Fruit fly (Drosophila melanogaster) whole organism, embryonic: ENCODE measurements around the gene Him.
A peak's percentile ranks its signal among the peaks of the same experiment; 100 is the strongest.

Experiments used
- Bgb ChIP-seq: fragments of 200-800 bp; sonication (Bioruptor generic); IDR thresholded peaks from 2 replicates; pipeline ENCODE4 v1.3.6; 2022; ENCODE audit warnings: missing biosample characterization, missing genetic modification characterization; ENCODE audit not compliant: partially characterized antibody
- CG10267 ChIP-seq: fragments of 200-800 bp; sonication (Bioruptor generic); optimal IDR thresholded peaks from 2 replicates; lab custom pipeline; 2018; ENCODE audit warnings: missing biosample characterization, mild to moderate bottlenecking, missing genetic modification characterization, moderate library complexity
- CG10979 ChIP-seq: fragments of 200-800 bp; sonication (Bioruptor generic); optimal IDR thresholded peaks from 2 replicates; lab custom pipeline; 2018; ENCODE audit warnings: missing biosample characterization, mild to moderate bottlenecking, missing genetic modification characterization, moderate library complexity
- CG12391 ChIP-seq: fragments of 200-800 bp; sonication (Bioruptor generic); optimal IDR thresholded peaks from 3 replicates; lab custom pipeline; 2018; ENCODE audit warnings: missing biosample characterization, mild to moderate bottlenecking, missing genetic modification characterization, moderate library complexity
- CG14050 ChIP-seq: fragments of 200-800 bp; sonication (Bioruptor generic); IDR thresholded peaks from 3 replicates; pipeline ENCODE4 v1.3.6; 2022; ENCODE audit warnings: missing biosample characterization, missing genetic modification characterization
- CG14860 ChIP-seq: fragments of 200-800 bp; sonication (Bioruptor generic); IDR thresholded peaks from 3 replicates; pipeline ENCODE4 v1.3.6; 2022; ENCODE audit warnings: missing biosample characterization, missing genetic modification characterization; ENCODE audit not compliant: partially characterized antibody
- CG15601 ChIP-seq: fragments of 200-800 bp; sonication (Bioruptor generic); optimal IDR thresholded peaks from 3 replicates; lab custom pipeline; 2019; ENCODE audit warnings: missing biosample characterization, mild to moderate bottlenecking, missing genetic modification characterization, moderate library complexity
- CG1647 ChIP-seq: fragments of 200-800 bp; sonication (Bioruptor generic); optimal IDR thresholded peaks from 3 replicates; lab custom pipeline; 2016; ENCODE audit warnings: missing biosample characterization, missing genetic modification characterization
- CG16815 ChIP-seq: fragments of 200-800 bp; sonication (Bioruptor generic); optimal IDR thresholded peaks from 3 replicates; lab custom pipeline; 2017; ENCODE audit warnings: missing biosample characterization, mild to moderate bottlenecking, missing genetic modification characterization
- CG17361 ChIP-seq: fragments of 200-800 bp; sonication (Bioruptor generic); IDR thresholded peaks from 3 replicates; pipeline ENCODE4 v1.3.6; 2022; ENCODE audit warnings: missing biosample characterization, missing genetic modification characterization
- CG18262 ChIP-seq: fragments of 200-800 bp; optimal IDR thresholded peaks from 3 replicates; lab custom pipeline; 2019; ENCODE audit warnings: missing biosample characterization, mild to moderate bottlenecking, missing genetic modification characterization, moderate library complexity
- CG31441 ChIP-seq: fragments of 200-800 bp; sonication (Bioruptor generic); IDR thresholded peaks from 2 replicates; pipeline ENCODE4 v1.3.6; 2022; ENCODE audit warnings: missing biosample characterization, missing genetic modification characterization
- CG3407 ChIP-seq: fragments of 200-800 bp; sonication (Bioruptor generic); optimal IDR thresholded peaks from 2 replicates; lab custom pipeline; 2018; ENCODE audit warnings: missing biosample characterization, mild to moderate bottlenecking, missing genetic modification characterization
- CG4404 ChIP-seq: fragments of 200-800 bp; sonication (Bioruptor generic); IDR thresholded peaks from 2 replicates; pipeline ENCODE4 v1.3.6; 2022; ENCODE audit warnings: missing biosample characterization, missing genetic modification characterization
- CG4707 ChIP-seq: fragments of 200-800 bp; sonication (Bioruptor generic); optimal IDR thresholded peaks from 2 replicates; lab custom pipeline; 2018; ENCODE audit warnings: missing biosample characterization, mild to moderate bottlenecking, missing genetic modification characterization, moderate library complexity
- CG7556 ChIP-seq: fragments of 200-800 bp; sonication (Bioruptor generic); optimal IDR thresholded peaks from 2 replicates; lab custom pipeline; 2017; ENCODE audit warnings: missing biosample characterization, mild to moderate bottlenecking, missing genetic modification characterization
- CG8388 ChIP-seq: fragments of 200-800 bp; sonication (Bioruptor generic); optimal IDR thresholded peaks from 2 replicates; lab custom pipeline; 2019; ENCODE audit warnings: missing biosample characterization, mild to moderate bottlenecking, missing genetic modification characterization, moderate library complexity
- CG8924 ChIP-seq: fragments of 200-800 bp; optimal IDR thresholded peaks from 3 replicates; lab custom pipeline; 2019; ENCODE audit warnings: missing biosample characterization, mild to moderate bottlenecking, missing genetic modification characterization, moderate library complexity
- CG9727 ChIP-seq: fragments of 200-800 bp; sonication (Bioruptor generic); optimal IDR thresholded peaks from 3 replicates; lab custom pipeline; 2017; ENCODE audit warnings: missing biosample characterization, mild to moderate bottlenecking, missing genetic modification characterization
- CoRest ChIP-seq: fragments of 200-800 bp; sonication (Bioruptor generic); optimal IDR thresholded peaks from 3 replicates; lab custom pipeline; 2018; ENCODE audit warnings: missing biosample characterization, mild to moderate bottlenecking, missing genetic modification characterization, moderate library complexity
- D19A ChIP-seq: fragments of 200-800 bp; optimal IDR thresholded peaks from 3 replicates; lab custom pipeline; 2019; ENCODE audit warnings: missing biosample characterization, mild to moderate bottlenecking, missing genetic modification characterization, moderate library complexity
- Gsc ChIP-seq: fragments of 200-800 bp; sonication (Bioruptor generic); IDR thresholded peaks from 2 replicates; pipeline ENCODE4 v1.3.6; 2022; ENCODE audit warnings: missing biosample characterization, missing genetic modification characterization
- MBD-R2 ChIP-seq: fragments of 200-800 bp; sonication (Bioruptor generic); IDR thresholded peaks from 2 replicates; pipeline ENCODE4 v1.3.6; 2022; ENCODE audit warnings: missing biosample characterization, missing genetic modification characterization
- Ravus ChIP-seq: fragments of 200-800 bp; sonication (Bioruptor generic); IDR thresholded peaks from 2 replicates; pipeline ENCODE4 v1.3.6; 2022; ENCODE audit warnings: missing biosample characterization, missing genetic modification characterization
- Ssrp ChIP-seq: fragments of 200-800 bp; sonication (Bioruptor generic); optimal IDR thresholded peaks from 2 replicates; lab custom pipeline; 2018; ENCODE audit warnings: missing biosample characterization, mild to moderate bottlenecking, missing genetic modification characterization, moderate library complexity
- YL-1 ChIP-seq: fragments of 200-800 bp; sonication (Bioruptor generic); optimal IDR thresholded peaks from 3 replicates; lab custom pipeline; 2017; ENCODE audit warnings: missing biosample characterization, mild to moderate bottlenecking, missing genetic modification characterization
- ash1 ChIP-seq: fragments of 200-800 bp; sonication (Bioruptor generic); optimal IDR thresholded peaks from 2 replicates; lab custom pipeline; 2018; ENCODE audit warnings: missing biosample characterization, mild to moderate bottlenecking, missing genetic modification characterization
- bsh ChIP-seq, 2 experiments: fragments of 200-800 bp; sonication (Bioruptor generic); optimal IDR thresholded peaks; 2 replicates each; lab custom pipeline; 2017 to 2018; ENCODE audit warnings: mild to moderate bottlenecking in 2 of 2, missing biosample characterization in 2 of 2, missing genetic modification characterization in 2 of 2, moderate library complexity in 1 of 2
- disco-r ChIP-seq: fragments of 200-800 bp; sonication (Bioruptor generic); optimal IDR thresholded peaks from 2 replicates; lab custom pipeline; 2016; ENCODE audit warnings: missing biosample characterization, missing genetic modification characterization
- fd3F ChIP-seq: fragments of 200-800 bp; sonication (Bioruptor generic); optimal IDR thresholded peaks from 2 replicates; lab custom pipeline; 2018; ENCODE audit warnings: missing biosample characterization, mild to moderate bottlenecking, missing genetic modification characterization, moderate library complexity
- ftz-f1 ChIP-seq: fragments of 200-800 bp; sonication (Bioruptor generic); optimal IDR thresholded peaks from 2 replicates; lab custom pipeline; 2016; ENCODE audit warnings: missing biosample characterization, missing genetic modification characterization
- gce ChIP-seq: fragments of 200-800 bp; sonication (Bioruptor generic); IDR thresholded peaks from 3 replicates; pipeline ENCODE4 v1.3.6; 2022; ENCODE audit warnings: missing biosample characterization, missing genetic modification characterization
- gem ChIP-seq: fragments of 200-800 bp; sonication (Bioruptor generic); optimal IDR thresholded peaks from 2 replicates; lab custom pipeline; 2019; ENCODE audit warnings: missing biosample characterization, mild to moderate bottlenecking, missing genetic modification characterization, moderate library complexity
- grau ChIP-seq: fragments of 200-800 bp; optimal IDR thresholded peaks from 3 replicates; lab custom pipeline; 2019; ENCODE audit warnings: missing biosample characterization, mild to moderate bottlenecking, missing genetic modification characterization, moderate library complexity
- gsb-n ChIP-seq: fragments of 200-800 bp; sonication (Bioruptor generic); optimal IDR thresholded peaks from 3 replicates; lab custom pipeline; 2018; ENCODE audit warnings: missing biosample characterization, mild to moderate bottlenecking, missing genetic modification characterization
- hbn ChIP-seq: fragments of 200-800 bp; sonication (Bioruptor generic); IDR thresholded peaks from 2 replicates; pipeline ENCODE4 v1.3.6; 2022; ENCODE audit warnings: missing biosample characterization, missing genetic modification characterization; ENCODE audit not compliant: partially characterized antibody
- lab ChIP-seq: fragments of 200-800 bp; sonication (Bioruptor generic); optimal IDR thresholded peaks from 3 replicates; lab custom pipeline; 2017; ENCODE audit warnings: missing biosample characterization, missing genetic modification characterization, mild to moderate bottlenecking, moderate library complexity, missing genetic modification reagents
- lola ChIP-seq, 3 experiments: fragments of >200 bp in 2 of 3; fragments of 200-800 bp in 1 of 3; sonication (Bioruptor generic) in 1 of 3; optimal IDR thresholded peaks; 2 replicates each; lab custom pipeline; 2017 to 2019; ENCODE audit warnings: missing biosample characterization in 3 of 3, missing genetic modification characterization in 3 of 3, mild to moderate bottlenecking in 1 of 3, moderate library complexity in 1 of 3
- nmo ChIP-seq: fragments of 200-800 bp; sonication (Bioruptor generic); optimal IDR thresholded peaks from 2 replicates; lab custom pipeline; 2018; ENCODE audit warnings: missing biosample characterization, mild to moderate bottlenecking, missing genetic modification characterization, moderate library complexity
- onecut ChIP-seq: fragments of 200-800 bp; sonication (Bioruptor generic); IDR thresholded peaks from 2 replicates; pipeline ENCODE4 v1.3.6; 2022; ENCODE audit warnings: missing biosample characterization, missing genetic modification characterization
- org-1 ChIP-seq: fragments of 200-800 bp; sonication (Bioruptor generic); optimal IDR thresholded peaks from 2 replicates; lab custom pipeline; 2017; ENCODE audit warnings: missing biosample characterization, missing genetic modification characterization
- phol ChIP-seq: fragments of 200-800 bp; sonication (Bioruptor generic); optimal IDR thresholded peaks from 3 replicates; lab custom pipeline; 2018; ENCODE audit warnings: missing biosample characterization, mild to moderate bottlenecking, missing genetic modification characterization, moderate library complexity
- pita ChIP-seq: fragments of 200-800 bp; sonication (Bioruptor generic); optimal IDR thresholded peaks from 2 replicates; lab custom pipeline; 2017; ENCODE audit warnings: missing biosample characterization, mild to moderate bottlenecking, missing genetic modification characterization
- row ChIP-seq: fragments of 200-800 bp; sonication (Bioruptor generic); IDR thresholded peaks from 3 replicates; pipeline ENCODE4 v1.3.6; 2022; ENCODE audit warnings: missing biosample characterization, missing genetic modification characterization
- sens ChIP-seq: fragments of 200-800 bp; sonication (Bioruptor generic); peaks from one replicate; lab custom pipeline; 2016; ENCODE audit warnings: missing biosample characterization, missing genetic modification characterization
- seq ChIP-seq: fragments of 200-800 bp; sonication (Bioruptor generic); IDR thresholded peaks from 2 replicates; pipeline ENCODE4 v1.3.6; 2022; ENCODE audit warnings: missing biosample characterization, missing genetic modification characterization
- tio ChIP-seq: fragments of 200-800 bp; sonication (Bioruptor generic); optimal IDR thresholded peaks from 2 replicates; lab custom pipeline; 2017; ENCODE audit warnings: missing biosample characterization, missing genetic modification characterization, inconsistent platforms
- zen2 ChIP-seq: fragments of 200-800 bp; sonication (Bioruptor generic); IDR thresholded peaks from 3 replicates; pipeline ENCODE4 v1.3.6; 2022; ENCODE audit warnings: missing biosample characterization, missing genetic modification characterization; ENCODE audit not compliant: partially characterized antibody
- zfh1 ChIP-seq: fragments of 200-800 bp; sonication (Bioruptor generic); IDR thresholded peaks from 3 replicates; pipeline ENCODE4 v1.3.6; 2022; ENCODE audit warnings: missing biosample characterization, missing genetic modification characterization

The Him gene

DNA sequence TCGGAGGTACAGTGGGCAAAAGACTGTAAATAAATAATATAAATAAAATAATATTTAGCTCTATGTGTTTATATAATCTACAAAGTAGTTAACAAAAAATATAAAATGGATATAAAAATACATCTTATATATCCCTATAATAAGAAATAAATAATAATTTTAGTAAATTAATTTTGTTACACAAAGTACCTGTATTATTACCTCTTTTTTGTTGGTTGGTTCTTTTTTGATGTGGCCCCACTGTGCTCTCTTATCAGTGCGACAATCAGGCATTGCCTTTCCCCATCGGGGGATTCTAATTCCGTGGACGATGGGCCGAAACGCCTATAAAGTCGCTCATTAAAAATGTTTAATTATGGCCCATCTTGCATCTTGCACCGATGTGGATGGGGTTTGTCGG is 1.7 kb upstream of the Him start (continued):
- TF ChIP-seq CG3407 (GFP tag; lab: Kevin White, UChicago) (peak; percentile 15), CG16815 (GFP tag; lab: Kevin White, UChicago) (peak; percentile 2), lola (GFP tag; optimal IDR thresholded peaks at IDR 0.05; lab: Kevin White, UChicago) (peak in 1 of 3 experiments; percentile 72), CoRest (tag; lab: Kevin White, UChicago) (peak; percentile 36), CG12391 (peak; percentile 37), YL-1 (GFP tag; lab: Kevin White, UChicago) (no peak), gce (no peak), Ssrp (tag; lab: Kevin White, UChicago) (peak; percentile 33), Bgb (GFP tag; lab: Robert Waterston, UW) (no peak), tio (no peak), onecut (GFP tag; lab: Robert Waterston, UW) (no peak), CG31441 (GFP tag; lab: Robert Waterston, UW) (peak; percentile 49; the same call in 1 of the 2 replicates), CG14860 (GFP tag; lab: Robert Waterston, UW) (no peak), zfh1 (GFP tag; lab: Robert Waterston, UW) (no peak), CG9727 (GFP tag; lab: Kevin White, UChicago) (peak; percentile 34), grau (tag; lab: Kevin White, UChicago) (peak; percentile 46), CG18262 (tag; lab: Kevin White, UChicago) (peak; percentile 84), sens (GFP tag; lab: Kevin White, UChicago) (peak; percentile 27), phol (tag; lab: Kevin White, UChicago) (peak; percentile 38), gem (tag; lab: Kevin White, UChicago) (peak; percentile 66), row (GFP tag; lab: Robert Waterston, UW) (peak; percentile 57), CG17361 (peak; percentile 51; the same call in 2 of the 3 replicates), seq (GFP tag; lab: Robert Waterston, UW) (no peak), CG4707 (GFP tag; lab: Kevin White, UChicago) (peak; percentile 78), bsh (GFP tag; optimal IDR thresholded peaks at IDR 0.05; lab: Kevin White, UChicago) (peak in 1 of 2 experiments; percentile 49), CG8388 (GFP tag; lab: Kevin White, UChicago) (peak; percentile 17), CG7556 (GFP tag; lab: Kevin White, UChicago) (peak; percentile 7), CG8924 (tag; lab: Kevin White, UChicago) (peak; percentile 32), zen2 (GFP tag; lab: Robert Waterston, UW) (no peak), D19A (peak; percentile 18), CG10979 (tag; lab: Kevin White, UChicago) (peak; percentile 64), gsb-n (tag; lab: Kevin White, UChicago) (peak; percentile 28), nmo (GFP tag; lab: Kevin White, UChicago) (peak; percentile 38), ash1 (no peak), CG15601 (peak; percentile 1)

DNA sequence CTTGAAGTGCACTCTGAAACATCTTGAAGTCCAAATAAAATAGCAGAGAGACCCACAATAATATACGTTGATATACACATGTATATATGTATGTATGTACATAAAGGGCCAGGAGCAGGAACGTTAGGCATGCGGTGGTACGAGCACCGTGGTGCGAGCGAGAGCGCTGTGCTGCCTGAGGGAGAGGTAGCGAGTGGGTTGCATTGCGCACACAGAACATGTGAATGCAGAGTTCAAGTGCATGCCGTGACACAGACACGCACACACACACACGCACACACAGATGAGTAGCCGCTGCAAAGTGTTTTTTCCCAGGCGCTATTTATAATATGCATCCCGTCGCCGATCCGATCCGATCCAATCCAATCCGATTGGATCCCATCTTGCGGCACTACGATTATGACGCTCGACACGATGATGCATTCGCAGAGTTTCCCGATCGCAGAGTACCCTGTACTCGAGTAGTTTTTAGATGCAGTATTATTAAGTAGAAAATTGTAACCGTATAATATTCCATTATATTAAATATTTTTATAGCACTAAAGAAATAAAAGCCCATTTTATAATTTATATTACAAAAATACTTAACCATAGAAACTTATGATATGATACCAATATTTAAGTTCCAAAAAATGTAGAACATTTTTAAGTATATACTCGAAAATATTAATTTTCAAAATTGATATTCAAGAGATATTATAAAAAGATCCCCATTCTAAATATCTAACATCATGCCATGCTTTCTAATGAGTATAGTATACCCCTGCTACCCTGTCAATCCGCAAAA is 955 bp upstream of the Him start:
- TF ChIP-seq org-1: no peak
- TF ChIP-seq disco-r (GFP tag; lab: Kevin White, UChicago): no peak
- TF ChIP-seq sens (GFP tag; lab: Kevin White, UChicago): peak; percentile 11
- TF ChIP-seq CG1647: no peak
- TF ChIP-seq hbn (GFP tag; lab: Robert Waterston, UW): no peak
- no peak for TF ChIP-seq fd3F (GFP tag; lab: Kevin White, UChicago)
- no peak for TF ChIP-seq Gsc (GFP tag; lab: Robert Waterston, UW)
- TF ChIP-seq MBD-R2 (GFP tag; lab: Robert Waterston, UW): no peak
- no peak for TF ChIP-seq CG14050 (GFP tag; lab: Robert Waterston, UW)
- peak; percentile 50 for TF ChIP-seq phol (tag; lab: Kevin White, UChicago)
- TF ChIP-seq CG4404 (GFP tag; lab: Robert Waterston, UW): no peak
- no peak for TF ChIP-seq pita
- TF ChIP-seq CG10267 (tag; lab: Kevin White, UChicago): peak; percentile 35
- no peak for TF ChIP-seq lab (GFP tag; lab: Kevin White, UChicago)
- no peak for TF ChIP-seq Ravus (GFP tag; lab: Robert Waterston, UW)
- TF ChIP-seq ftz-f1 (GFP tag; lab: Kevin White, UChicago): no peak
